Fruit fly (Drosophila melanogaster) whole organism, wandering third instar larva: ENCODE data around the gene kay.

Experiments used
- Abd-B ChIP-seq: fragments of >200 bp; optimal IDR thresholded peaks from 2 replicates; lab custom pipeline; 2017; ENCODE audit warnings: missing biosample characterization, missing genetic modification characterization
- CG32264 ChIP-seq: fragments of 200-800 bp; sonication (Bioruptor generic); optimal IDR thresholded peaks from 2 replicates; lab custom pipeline; 2016; ENCODE audit warnings: missing biosample characterization, missing genetic modification characterization
- CG9705 ChIP-seq: fragments of 200-800 bp; sonication (Bioruptor generic); optimal IDR thresholded peaks from 2 replicates; lab custom pipeline; 2018; ENCODE audit warnings: missing biosample characterization, mild to moderate bottlenecking, missing genetic modification characterization
- CrebA ChIP-seq: fragments of 200-800 bp; sonication (Bioruptor generic); optimal IDR thresholded peaks from 2 replicates; lab custom pipeline; 2016; ENCODE audit warnings: missing biosample characterization, mild to moderate bottlenecking, missing genetic modification characterization, borderline replicate concordance
- Dfd ChIP-seq: fragments of >200 bp; optimal IDR thresholded peaks from 2 replicates; lab custom pipeline; 2017; ENCODE audit warnings: missing biosample characterization, missing genetic modification characterization
- Dif ChIP-seq: fragments of 200-275, 200-300 bp; sonication (Bioruptor generic); optimal IDR thresholded peaks from 2 replicates; lab custom pipeline; 2018; ENCODE audit warnings: missing biosample characterization, missing genetic modification characterization; ENCODE audit not compliant: partially characterized antibody
- GATAd ChIP-seq: sonication (Bioruptor generic); optimal IDR thresholded peaks from 2 replicates; lab custom pipeline; 2016; ENCODE audit warnings: missing biosample characterization, missing genetic modification characterization
- HLH106 ChIP-seq: fragments of 200-800 bp; optimal IDR thresholded peaks from 3 replicates; lab custom pipeline; 2019; ENCODE audit warnings: missing biosample characterization, mild to moderate bottlenecking, missing genetic modification characterization, moderate library complexity
- Hnf4 ChIP-seq: fragments of 200-800 bp; sonication (Bioruptor generic); optimal IDR thresholded peaks from 2 replicates; lab custom pipeline; 2016; ENCODE audit warnings: missing biosample characterization, mild to moderate bottlenecking, missing genetic modification characterization
- Hr78 ChIP-seq: fragments of >200 bp; optimal IDR thresholded peaks from 2 replicates; lab custom pipeline; 2017; ENCODE audit warnings: missing biosample characterization, missing genetic modification characterization
- Hr83 ChIP-seq: fragments of 200-300 bp; sonication (Bioruptor generic); optimal IDR thresholded peaks from 2 replicates; lab custom pipeline; 2016; ENCODE audit warnings: missing biosample characterization, mild to moderate bottlenecking, missing genetic modification characterization, moderate library complexity; ENCODE audit not compliant: poor library complexity, severe bottlenecking
- Jra ChIP-seq: sonication (Bioruptor generic); optimal IDR thresholded peaks from 2 replicates; lab custom pipeline; 2016; ENCODE audit warnings: missing biosample characterization, missing genetic modification characterization
- Mio ChIP-seq: sonication (Bioruptor generic); optimal IDR thresholded peaks from 2 replicates; lab custom pipeline; 2016; ENCODE audit warnings: missing biosample characterization, missing genetic modification characterization
- Myc ChIP-seq: fragments of >200 bp; optimal IDR thresholded peaks from 2 replicates; lab custom pipeline; 2017
- N ChIP-seq: fragments of >200 bp; optimal IDR thresholded peaks from 2 replicates; lab custom pipeline; 2018; ENCODE audit warnings: missing biosample characterization, missing external identifiers, missing genetic modification characterization
- OdsH ChIP-seq: fragments of 200-800 bp; sonication (Bioruptor generic); optimal IDR thresholded peaks from 2 replicates; lab custom pipeline; 2016; ENCODE audit warnings: missing biosample characterization, mild to moderate bottlenecking, missing genetic modification characterization
- Rel ChIP-seq, 2 experiments: fragments of 200-800 bp; sonication (Bioruptor generic) in 1 of 2; optimal IDR thresholded peaks; 2 replicates in 1 of 2; 3 replicates in 1 of 2; lab custom pipeline; 2016 to 2019; ENCODE audit warnings: mild to moderate bottlenecking in 2 of 2, missing biosample characterization in 2 of 2, missing genetic modification characterization in 2 of 2, moderate library complexity in 1 of 2
- Sp1 ChIP-seq: fragments of 200-800 bp; sonication (Bioruptor generic); optimal IDR thresholded peaks from 3 replicates; lab custom pipeline; 2019; ENCODE audit warnings: missing biosample characterization, mild to moderate bottlenecking, missing genetic modification characterization, moderate library complexity
- Vsx2 ChIP-seq: fragments of 200-300, 225-300 bp; sonication (Bioruptor generic); optimal IDR thresholded peaks from 2 replicates; lab custom pipeline; 2018; ENCODE audit warnings: missing biosample characterization, missing genetic modification characterization; ENCODE audit not compliant: partially characterized antibody
- br ChIP-seq: fragments of 200-800 bp; sonication (Bioruptor generic); optimal IDR thresholded peaks from 2 replicates; lab custom pipeline; 2016; ENCODE audit warnings: missing biosample characterization, missing genetic modification characterization
- brk ChIP-seq: fragments of 200-800 bp; sonication (Bioruptor generic); optimal IDR thresholded peaks from 2 replicates; lab custom pipeline; 2016; ENCODE audit warnings: missing biosample characterization, mild to moderate bottlenecking, missing genetic modification characterization
- dl ChIP-seq, 2 experiments: fragments of 175-275, 200-275 bp in 1 of 2; fragments of 200-275 bp in 1 of 2; sonication (Bioruptor generic); optimal IDR thresholded peaks; lab custom pipeline; 2018; ENCODE audit warnings: mild to moderate bottlenecking in 2 of 2, missing biosample characterization in 2 of 2, missing genetic modification characterization in 2 of 2, moderate library complexity in 2 of 2; ENCODE audit not compliant: partially characterized antibody in 2 of 2, insufficient read depth in 1 of 2
- dmrt93B ChIP-seq: fragments of 200-800 bp; sonication (Bioruptor generic); optimal IDR thresholded peaks from 2 replicates; lab custom pipeline; 2018; ENCODE audit warnings: missing biosample characterization, mild to moderate bottlenecking, missing genetic modification characterization
- dsf ChIP-seq: sonication (Bioruptor generic); optimal IDR thresholded peaks from 2 replicates; lab custom pipeline; 2016; ENCODE audit warnings: missing biosample characterization, missing genetic modification characterization, borderline replicate concordance
- ey ChIP-seq: fragments of 200-800 bp; sonication (Bioruptor generic); optimal IDR thresholded peaks from 2 replicates; lab custom pipeline; 2016; ENCODE audit warnings: missing biosample characterization, missing genetic modification characterization
- foxo ChIP-seq, 2 experiments: fragments of 200-800 bp; sonication (Bioruptor generic); optimal IDR thresholded peaks; 2 replicates in 1 of 2; 3 replicates in 1 of 2; lab custom pipeline; 2016 to 2017; ENCODE audit warnings: missing biosample characterization in 2 of 2, missing genetic modification characterization in 2 of 2
- fru ChIP-seq: fragments of 200-800 bp; sonication (Bioruptor generic); optimal IDR thresholded peaks from 3 replicates; lab custom pipeline; 2016; ENCODE audit warnings: missing biosample characterization, mild to moderate bottlenecking, missing genetic modification characterization
- h ChIP-seq: fragments of 200-800 bp; sonication (Bioruptor generic); optimal IDR thresholded peaks from 3 replicates; lab custom pipeline; 2016; ENCODE audit warnings: missing biosample characterization, mild to moderate bottlenecking, missing genetic modification characterization
- jim ChIP-seq: fragments of 175-275, 200-325 bp; sonication (Bioruptor generic); optimal IDR thresholded peaks from 2 replicates; lab custom pipeline; 2016; ENCODE audit warnings: missing biosample characterization, mild to moderate bottlenecking, missing genetic modification characterization
- lola ChIP-seq: fragments of >200 bp; optimal IDR thresholded peaks from 2 replicates; lab custom pipeline; 2017; ENCODE audit warnings: missing biosample characterization, missing genetic modification characterization
- pan ChIP-seq: fragments of >200 bp; optimal IDR thresholded peaks from 2 replicates; lab custom pipeline; 2017
- psq ChIP-seq: fragments of 200-800 bp; sonication (Bioruptor generic); optimal IDR thresholded peaks from 3 replicates; lab custom pipeline; 2017; ENCODE audit warnings: missing biosample characterization, mild to moderate bottlenecking, missing genetic modification characterization, moderate library complexity
- rgr ChIP-seq: fragments of 200-800 bp; sonication (Bioruptor generic); optimal IDR thresholded peaks from 3 replicates; lab custom pipeline; 2016; ENCODE audit warnings: missing biosample characterization, mild to moderate bottlenecking, missing genetic modification characterization
- sage ChIP-seq: fragments of 200-800 bp; sonication (Bioruptor generic); optimal IDR thresholded peaks from 2 replicates; lab custom pipeline; 2016; ENCODE audit warnings: missing biosample characterization, mild to moderate bottlenecking, missing genetic modification characterization
- sv ChIP-seq: fragments of 200-800 bp; sonication (Bioruptor generic); optimal IDR thresholded peaks from 3 replicates; lab custom pipeline; 2016; ENCODE audit warnings: missing biosample characterization, missing genetic modification characterization
- tai ChIP-seq: sonication (Bioruptor generic); optimal IDR thresholded peaks from 2 replicates; lab custom pipeline; 2016; ENCODE audit warnings: missing biosample characterization, missing genetic modification characterization
- usp ChIP-seq: fragments of >200 bp; optimal IDR thresholded peaks from 2 replicates; lab custom pipeline; 2017; ENCODE audit warnings: missing biosample characterization, missing genetic modification characterization
- woc ChIP-seq: sonication (Bioruptor generic); optimal IDR thresholded peaks from 2 replicates; lab custom pipeline; 2016; ENCODE audit warnings: missing biosample characterization, mild to moderate bottlenecking, missing genetic modification characterization

kay gene

DNA sequence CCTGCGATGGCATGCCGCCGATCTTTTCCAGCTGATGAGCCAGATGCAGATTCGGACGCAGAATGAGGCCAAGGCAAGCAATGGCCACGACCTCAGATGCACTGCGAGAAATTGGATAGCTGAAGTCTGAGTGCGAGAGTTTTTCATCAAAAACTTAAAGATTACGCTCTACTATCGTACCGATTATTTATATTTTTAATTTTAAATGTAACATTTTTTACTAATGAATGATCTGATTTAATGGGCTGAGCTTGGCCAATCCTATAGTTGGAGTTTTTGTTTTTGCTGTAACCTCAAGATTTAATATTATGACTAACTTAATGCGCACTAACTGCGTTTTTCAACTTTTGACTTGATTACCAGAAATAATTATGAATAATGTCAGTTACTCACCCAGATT is 3.5 kb upstream of the kay start (continued):
- no peak for TF ChIP-seq ey (GFP tag; lab: Kevin White, UChicago)

DNA sequence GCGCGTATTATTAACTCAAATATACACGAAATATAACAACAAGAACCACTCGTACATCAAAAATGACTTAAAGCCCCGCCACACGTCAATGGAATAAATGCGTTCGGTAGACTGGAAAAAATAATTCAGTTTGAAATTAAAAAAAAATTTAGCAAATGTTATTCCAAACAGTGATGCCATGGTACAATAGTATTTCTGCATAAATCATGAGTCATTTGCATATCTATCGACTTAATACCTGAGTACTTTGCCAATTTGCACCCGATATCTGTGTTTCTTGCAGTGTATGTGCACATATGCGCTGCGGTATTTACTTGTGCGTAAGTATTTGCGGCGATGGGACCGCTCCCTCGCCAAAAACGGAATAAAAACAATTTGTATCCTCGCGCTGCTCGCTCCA is 2.6 kb upstream of the kay start:
- TF ChIP-seq br (GFP tag; lab: Kevin White, UChicago): peak; percentile 98
- TF ChIP-seq N (GFP tag; lab: Kevin White, UChicago): no peak
- peak; percentile 93 for TF ChIP-seq brk (GFP tag; lab: Kevin White, UChicago)
- peak; percentile 97 for TF ChIP-seq tai (GFP tag; lab: Kevin White, UChicago)
- TF ChIP-seq foxo (GFP tag; optimal IDR thresholded peaks at IDR 0.05; lab: Kevin White, UChicago): peak; percentile 71 to 98
- peak; percentile 98 for TF ChIP-seq ey (GFP tag; lab: Kevin White, UChicago)
- no peak for TF ChIP-seq usp (GFP tag; lab: Kevin White, UChicago)
- TF ChIP-seq CG9705 (GFP tag; lab: Kevin White, UChicago): peak; percentile 92
- peak; percentile 80 for TF ChIP-seq Mio
- peak; percentile 88 for TF ChIP-seq dsf
- TF ChIP-seq jim (GFP tag; lab: Kevin White, UChicago): no peak
- no peak for TF ChIP-seq Myc (lab: Kevin White, UChicago)
- TF ChIP-seq Hnf4: peak; percentile 97
- TF ChIP-seq CG32264 (GFP tag; lab: Kevin White, UChicago): peak; percentile 95
- peak; percentile 93 for TF ChIP-seq woc (GFP tag; lab: Kevin White, UChicago)
- TF ChIP-seq fru (GFP tag; lab: Kevin White, UChicago): peak; percentile 96
- no peak for TF ChIP-seq sv (GFP tag; lab: Kevin White, UChicago)
- peak; percentile 99 for TF ChIP-seq h (GFP tag; lab: Kevin White, UChicago)
- TF ChIP-seq dl (GFP tag; optimal IDR thresholded peaks at IDR 0.05; lab: Kevin White, UChicago; ENCODE audit: insufficient read depth in 1 of 2, partially characterized antibody in 2 of 2): no peak
- TF ChIP-seq Dfd: peak; percentile 7
- TF ChIP-seq rgr (GFP tag; lab: Kevin White, UChicago): peak; percentile 96
- no peak for TF ChIP-seq lola
- TF ChIP-seq HLH106 (tag; lab: Kevin White, UChicago): peak; percentile 97
- TF ChIP-seq psq (GFP tag; lab: Kevin White, UChicago): peak; percentile 94
- no peak for TF ChIP-seq Hr78 (GFP tag; lab: Kevin White, UChicago)
- peak; percentile 96 for TF ChIP-seq sage (GFP tag; lab: Kevin White, UChicago)
- peak; percentile 97 for TF ChIP-seq OdsH (GFP tag; lab: Kevin White, UChicago)
- peak; percentile 97 for TF ChIP-seq Sp1 (GFP tag; lab: Kevin White, UChicago)
- no peak for TF ChIP-seq Hr83 (GFP tag; lab: Kevin White, UChicago)
- TF ChIP-seq dmrt93B: peak; percentile 96
- no peak for TF ChIP-seq Dif (GFP tag; lab: Kevin White, UChicago)
- TF ChIP-seq Vsx2 (GFP tag; lab: Kevin White, UChicago): no peak
- TF ChIP-seq GATAd (GFP tag; lab: Kevin White, UChicago): peak; percentile 92
- TF ChIP-seq Jra (GFP tag; lab: Kevin White, UChicago): peak; percentile 94
- TF ChIP-seq CrebA (GFP tag; lab: Kevin White, UChicago): peak; percentile 69
- TF ChIP-seq Abd-B: no peak
- TF ChIP-seq pan: no peak
- TF ChIP-seq Rel (GFP tag; optimal IDR thresholded peaks at IDR 0.05; lab: Kevin White, UChicago): peak; percentile 64
- peak; percentile 85 for TF ChIP-seq Rel (tag; optimal IDR thresholded peaks at IDR 0.05; lab: Kevin White, UChicago)

DNA sequence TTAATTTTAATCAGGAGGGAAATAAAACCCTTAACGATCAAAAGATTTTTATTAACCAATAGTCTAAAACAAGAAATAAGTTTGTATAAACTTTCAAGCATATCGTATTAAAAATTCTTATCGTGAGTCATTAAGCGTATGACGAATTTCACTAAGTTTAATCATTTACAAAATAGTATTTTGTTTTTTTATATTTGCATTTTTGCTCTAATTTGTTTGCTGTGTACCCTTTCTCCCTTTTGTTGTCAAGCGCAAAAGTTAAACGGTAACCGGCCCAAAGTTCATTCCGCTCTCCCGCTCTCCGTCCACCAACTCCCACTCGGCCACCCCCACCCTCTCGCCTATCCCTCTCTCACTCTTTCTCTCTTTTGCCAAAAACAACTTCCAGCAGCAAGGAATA is 2.0 kb upstream of the kay start:
- TF ChIP-seq foxo (GFP tag; optimal IDR thresholded peaks at IDR 0.05; lab: Kevin White, UChicago) (peak in 1 of 2 experiments; percentile 50), dmrt93B (peak; percentile 5), HLH106 (tag; lab: Kevin White, UChicago) (peak; percentile 66), lola (no peak), Hr78 (GFP tag; lab: Kevin White, UChicago) (no peak), Hnf4 (peak; percentile 58), Sp1 (GFP tag; lab: Kevin White, UChicago) (peak; percentile 52), dsf (no peak), h (GFP tag; lab: Kevin White, UChicago) (peak; percentile 22), ey (GFP tag; lab: Kevin White, UChicago) (peak; percentile 44), psq (GFP tag; lab: Kevin White, UChicago) (peak; percentile 21), tai (GFP tag; lab: Kevin White, UChicago) (peak; percentile 50), rgr (GFP tag; lab: Kevin White, UChicago) (peak; percentile 36), OdsH (GFP tag; lab: Kevin White, UChicago) (no peak)
